ENCODE assay signal across 1 fruit fly cellular context in genomic region chr2L:10565674-10566073, dm6.
TF ChIP-seq lines count a peak whose summit lies in the region.

No protein-coding gene starts in this region.

TF ChIP-seq in whole organism, embryonic, 481 proteins besides CTCF, POLR2A, EP300 and RAD21 (continued from another document and continues in another):
- TF ChIP-seq pan (optimal IDR thresholded peaks at IDR 0.05; lab: Kevin White, UChicago) (no peak), pan (GFP tag; optimal IDR thresholded peaks at IDR 0.05 in 1 of 2, IDR thresholded peaks at IDR 0.05 in 1 of 2) (peak in 1 of 2 experiments; percentile 52), eve (GFP tag; optimal IDR thresholded peaks at IDR 0.05; lab: Kevin White, UChicago) (peak in 1 of 2 experiments; percentile 13), CG17385 (GFP tag; optimal IDR thresholded peaks at IDR 0.05; lab: Kevin White, UChicago) (peak; percentile 49), Max (GFP tag; optimal IDR thresholded peaks at IDR 0.05; lab: Kevin White, UChicago) (no peak), zfh1 (GFP tag; IDR thresholded peaks at IDR 0.05; lab: Robert Waterston, UW) (peak; percentile 36; the same call in 1 of the 3 replicates), CG10209 (GFP tag; optimal IDR thresholded peaks at IDR 0.05; lab: Kevin White, UChicago) (peak; percentile 42), CG8944 (GFP tag; optimal IDR thresholded peaks at IDR 0.05; lab: Kevin White, UChicago) (peak; percentile 17), vvl (GFP tag; IDR thresholded peaks at IDR 0.05; lab: Robert Waterston, UW) (peak; percentile 53; the same call in 1 of the 2 replicates), CG18764 (GFP tag; optimal IDR thresholded peaks at IDR 0.05; lab: Kevin White, UChicago) (no peak), trem (tag; optimal IDR thresholded peaks at IDR 0.05; lab: Kevin White, UChicago) (no peak), trh (GFP tag; optimal IDR thresholded peaks at IDR 0.05; lab: Kevin White, UChicago) (no peak), Lpt (GFP tag; optimal IDR thresholded peaks at IDR 0.05; lab: Kevin White, UChicago) (no peak), tio (GFP tag; optimal IDR thresholded peaks at IDR 0.05; lab: Kevin White, UChicago) (no peak), sens (GFP tag; lab: Kevin White, UChicago) (peak; percentile 86), CkIIα-i1 (GFP tag; IDR thresholded peaks at IDR 0.05; lab: Robert Waterston, UW) (no peak), CG11560 (tag; IDR thresholded peaks at IDR 0.05; lab: Robert Waterston, UW) (no peak), ap (GFP tag; IDR thresholded peaks at IDR 0.05; lab: Robert Waterston, UW) (no peak), Lhr (GFP tag; optimal IDR thresholded peaks at IDR 0.05; lab: Kevin White, UChicago) (no peak), CG1602 (GFP tag; optimal IDR thresholded peaks at IDR 0.05; lab: Kevin White, UChicago) (no peak), CG11247 (GFP tag; IDR thresholded peaks at IDR 0.05; lab: Robert Waterston, UW) (no peak), Hey (tag; optimal IDR thresholded peaks at IDR 0.05; lab: Kevin White, UChicago) (no peak), tx (GFP tag; optimal IDR thresholded peaks at IDR 0.05; lab: Kevin White, UChicago) (no peak), CG10979 (tag; optimal IDR thresholded peaks at IDR 0.05; lab: Kevin White, UChicago) (peak; percentile 23), CG12155 (GFP tag; optimal IDR thresholded peaks at IDR 0.05; lab: Kevin White, UChicago) (peak; percentile 4), CG34224 (GFP tag; IDR thresholded peaks at IDR 0.05; lab: Robert Waterston, UW; ENCODE audit: partially characterized antibody) (no peak), CG17829 (tag; optimal IDR thresholded peaks at IDR 0.05; lab: Kevin White, UChicago) (no peak), CG18476 (GFP tag; optimal IDR thresholded peaks at IDR 0.05; lab: Kevin White, UChicago) (peak; percentile 7), D (optimal IDR thresholded peaks at IDR 0.05; lab: Kevin White, UChicago) (no peak), D (GFP tag; optimal IDR thresholded peaks at IDR 0.05; lab: Kevin White, UChicago) (no peak), CG10274 (GFP tag; optimal IDR thresholded peaks at IDR 0.05; lab: Kevin White, UChicago) (peak; percentile 19), CG10431 (GFP tag; optimal IDR thresholded peaks at IDR 0.05; lab: Kevin White, UChicago) (no peak), CG4707 (GFP tag; optimal IDR thresholded peaks at IDR 0.05; lab: Kevin White, UChicago) (no peak), Dad (GFP tag; optimal IDR thresholded peaks at IDR 0.05; lab: Kevin White, UChicago) (no peak), CG14860 (GFP tag; IDR thresholded peaks at IDR 0.05; lab: Robert Waterston, UW; ENCODE audit: partially characterized antibody) (no peak), yki (optimal IDR thresholded peaks at IDR 0.05; lab: Kevin White, UChicago) (no peak), nerfin-1 (tag; optimal IDR thresholded peaks at IDR 0.05; lab: Kevin White, UChicago) (no peak), en (GFP tag; optimal IDR thresholded peaks at IDR 0.05; lab: Kevin White, UChicago) (no peak), kah (GFP tag; optimal IDR thresholded peaks at IDR 0.05; lab: Kevin White, UChicago) (no peak), CG14014 (GFP tag; IDR thresholded peaks at IDR 0.05; lab: Robert Waterston, UW) (peak; percentile 69), bbx (GFP tag; IDR thresholded peaks at IDR 0.05; lab: Robert Waterston, UW; ENCODE audit: partially characterized antibody) (no peak), Fer1 (GFP tag; optimal IDR thresholded peaks at IDR 0.05; lab: Kevin White, UChicago) (peak; percentile 84), CG4404 (GFP tag; IDR thresholded peaks at IDR 0.05; lab: Robert Waterston, UW) (peak; percentile 34; the same call in 1 of the 2 replicates), H15 (GFP tag; IDR thresholded peaks at IDR 0.05; lab: Robert Waterston, UW) (no peak), Xrp1 (GFP tag; IDR thresholded peaks at IDR 0.05; lab: Robert Waterston, UW) (peak; percentile 65), tna (GFP tag; IDR thresholded peaks at IDR 0.05; lab: Robert Waterston, UW; ENCODE audit: partially characterized antibody) (no peak), lov (optimal IDR thresholded peaks at IDR 0.05; lab: Kevin White, UChicago) (no peak), lov (GFP tag; IDR thresholded peaks at IDR 0.05; lab: Robert Waterston, UW) (peak; percentile 21; the same call in 1 of the 3 replicates), abd-A (tag; optimal IDR thresholded peaks at IDR 0.05; lab: Kevin White, UChicago) (no peak), CG6791 (GFP tag; IDR thresholded peaks at IDR 0.05; lab: Robert Waterston, UW; ENCODE audit: partially characterized antibody) (no peak), Kr (GFP tag; optimal IDR thresholded peaks at IDR 0.05; lab: Kevin White, UChicago) (no peak), Dref (GFP tag; IDR thresholded peaks at IDR 0.05; lab: Robert Waterston, UW) (no peak), sr (GFP tag; IDR thresholded peaks at IDR 0.05; lab: Robert Waterston, UW) (no peak), amos (GFP tag; IDR thresholded peaks at IDR 0.05; lab: Robert Waterston, UW; ENCODE audit: partially characterized antibody) (no peak), CG1233 (GFP tag; optimal IDR thresholded peaks at IDR 0.05; lab: Kevin White, UChicago) (peak; percentile 26), CG3407 (GFP tag; optimal IDR thresholded peaks at IDR 0.05; lab: Kevin White, UChicago) (no peak), HmgD (GFP tag; optimal IDR thresholded peaks at IDR 0.05; lab: Kevin White, UChicago) (no peak), CG4730 (GFP tag; IDR thresholded peaks at IDR 0.05; lab: Robert Waterston, UW) (peak; percentile 42; the same call in 1 of the 2 replicates), CG11695 (GFP tag; IDR thresholded peaks at IDR 0.05; lab: Robert Waterston, UW) (peak; percentile 42; the same call in 1 of the 3 replicates), sim (GFP tag; IDR thresholded peaks at IDR 0.05; lab: Robert Waterston, UW) (0 out of 2 replicates have a peak, but pooled peaks have one; percentile 26), peb (GFP tag; IDR thresholded peaks at IDR 0.05; lab: Robert Waterston, UW) (no peak), CG11093 (GFP tag; IDR thresholded peaks at IDR 0.05; lab: Robert Waterston, UW) (no peak), Hmr (GFP tag; optimal IDR thresholded peaks at IDR 0.05; lab: Kevin White, UChicago) (peak; percentile 81), dmrt99B (tag; optimal IDR thresholded peaks at IDR 0.05; lab: Kevin White, UChicago) (peak; percentile 62), CoRest (tag; optimal IDR thresholded peaks at IDR 0.05; lab: Kevin White, UChicago) (peak; percentile 39), CG5953 (GFP tag; IDR thresholded peaks at IDR 0.05; lab: Robert Waterston, UW) (no peak), CG34422 (GFP tag; IDR thresholded peaks at IDR 0.05; lab: Robert Waterston, UW) (0 out of 3 replicates have a peak, but pooled peaks have one; percentile 24), exex (tag; optimal IDR thresholded peaks at IDR 0.05; lab: Kevin White, UChicago) (no peak), gt (GFP tag; IDR thresholded peaks at IDR 0.05; lab: Robert Waterston, UW) (no peak), Hr3 (GFP tag; optimal IDR thresholded peaks at IDR 0.05; lab: Kevin White, UChicago) (no peak), unpg (GFP tag; optimal IDR thresholded peaks at IDR 0.05; lab: Kevin White, UChicago) (peak; percentile 50), CG7963 (GFP tag; IDR thresholded peaks at IDR 0.05; lab: Robert Waterston, UW; ENCODE audit: partially characterized antibody) (no peak), ssp (GFP tag; IDR thresholded peaks at IDR 0.05; lab: Robert Waterston, UW) (peak; percentile 31; the same call in 1 of the 2 replicates), crc (GFP tag; optimal IDR thresholded peaks at IDR 0.05; lab: Kevin White, UChicago) (peak; percentile 17), CG16815 (GFP tag; optimal IDR thresholded peaks at IDR 0.05; lab: Kevin White, UChicago) (peak; percentile 3), Hsf (GFP tag; optimal IDR thresholded peaks at IDR 0.05; lab: Kevin White, UChicago) (peak; percentile 13), CG10267 (tag; optimal IDR thresholded peaks at IDR 0.05; lab: Kevin White, UChicago) (peak; percentile 4), Atf3 (GFP tag; optimal IDR thresholded peaks at IDR 0.05; lab: Kevin White, UChicago) (no peak), repo (GFP tag; optimal IDR thresholded peaks at IDR 0.05; lab: Kevin White, UChicago) (no peak), CG12659 (GFP tag; optimal IDR thresholded peaks at IDR 0.05; lab: Kevin White, UChicago) (peak; percentile 35), NC2β (GFP tag; optimal IDR thresholded peaks at IDR 0.05; lab: Kevin White, UChicago) (no peak), CG11085 (GFP tag; IDR thresholded peaks at IDR 0.05; lab: Robert Waterston, UW) (peak; percentile 51; the same call in 1 of the 2 replicates), eyg (GFP tag; optimal IDR thresholded peaks at IDR 0.05; lab: Kevin White, UChicago) (peak; percentile 20), CG6683 (GFP tag; optimal IDR thresholded peaks at IDR 0.05; lab: Kevin White, UChicago) (peak; percentile 20), CG15073 (GFP tag; optimal IDR thresholded peaks at IDR 0.05; lab: Kevin White, UChicago) (no peak), CG30403 (GFP tag; optimal IDR thresholded peaks at IDR 0.05; lab: Kevin White, UChicago) (peak; percentile 34), CG4360 (GFP tag; IDR thresholded peaks at IDR 0.05; lab: Robert Waterston, UW) (no peak), ind (GFP tag; optimal IDR thresholded peaks at IDR 0.05; lab: Kevin White, UChicago) (peak; percentile 49), CG3281 (GFP tag; optimal IDR thresholded peaks at IDR 0.05; lab: Kevin White, UChicago) (peak; percentile 63), cas (GFP tag; IDR thresholded peaks at IDR 0.05; lab: Robert Waterston, UW) (no peak), CG31388 (GFP tag; optimal IDR thresholded peaks at IDR 0.05; lab: Kevin White, UChicago) (no peak), hbn (GFP tag; IDR thresholded peaks at IDR 0.05; lab: Robert Waterston, UW; ENCODE audit: partially characterized antibody) (no peak), ttk (GFP tag; IDR thresholded peaks at IDR 0.05; lab: Robert Waterston, UW) (no peak), HmgZ (tag; optimal IDR thresholded peaks at IDR 0.05; lab: Kevin White, UChicago) (peak; percentile 38), CG8478 (optimal IDR thresholded peaks at IDR 0.05; lab: Kevin White, UChicago) (no peak), CG9817 (tag; optimal IDR thresholded peaks at IDR 0.05; lab: Kevin White, UChicago) (peak; percentile 25), C15 (GFP tag; IDR thresholded peaks at IDR 0.05; lab: Robert Waterston, UW) (no peak), CG32767 (GFP tag; IDR thresholded peaks at IDR 0.05; lab: Robert Waterston, UW) (no peak), Hr51 (GFP tag; optimal IDR thresholded peaks at IDR 0.05; lab: Kevin White, UChicago) (peak; percentile 25 to 54), CG7745 (tag; optimal IDR thresholded peaks at IDR 0.05; lab: Kevin White, UChicago) (no peak), CG9437 (GFP tag; optimal IDR thresholded peaks at IDR 0.05; lab: Kevin White, UChicago) (no peak), disco-r (GFP tag; optimal IDR thresholded peaks at IDR 0.05; lab: Kevin White, UChicago) (no peak), CG12391 (tag; optimal IDR thresholded peaks at IDR 0.05; lab: Kevin White, UChicago) (peak; percentile 38), grn (GFP tag; optimal IDR thresholded peaks at IDR 0.05; lab: Kevin White, UChicago) (no peak), Adf1 (GFP tag; IDR thresholded peaks at IDR 0.05; lab: Robert Waterston, UW) (peak; percentile 50; the same call in 1 of the 2 replicates), CG16813 (GFP tag; IDR thresholded peaks at IDR 0.05; lab: Robert Waterston, UW; ENCODE audit: partially characterized antibody) (no peak), Chrac-16 (GFP tag; optimal IDR thresholded peaks at IDR 0.05; lab: Kevin White, UChicago) (peak; percentile 24), pita (GFP tag; optimal IDR thresholded peaks at IDR 0.05; lab: Kevin White, UChicago) (no peak), YL-1 (GFP tag; optimal IDR thresholded peaks at IDR 0.05; lab: Kevin White, UChicago) (no peak), sima (GFP tag; optimal IDR thresholded peaks at IDR 0.05; lab: Kevin White, UChicago) (no peak), CG18011 (GFP tag; optimal IDR thresholded peaks at IDR 0.05; lab: Kevin White, UChicago) (no peak), grau (tag; optimal IDR thresholded peaks at IDR 0.05; lab: Kevin White, UChicago) (peak; percentile 59), CG6654 (GFP tag; optimal IDR thresholded peaks at IDR 0.05; lab: Kevin White, UChicago) (no peak), gsb (GFP tag; IDR thresholded peaks at IDR 0.05; lab: Robert Waterston, UW) (no peak), CG17186 (GFP tag; optimal IDR thresholded peaks at IDR 0.05; lab: Kevin White, UChicago) (no peak), CG18599 (GFP tag; optimal IDR thresholded peaks at IDR 0.05; lab: Kevin White, UChicago) (peak; percentile 90), CG7839 (tag; optimal IDR thresholded peaks at IDR 0.05; lab: Kevin White, UChicago) (peak; percentile 57), lab (GFP tag; optimal IDR thresholded peaks at IDR 0.05; lab: Kevin White, UChicago) (peak; percentile 87), fd102C (GFP tag; optimal IDR thresholded peaks at IDR 0.05; lab: Kevin White, UChicago) (no peak), scrt (GFP tag; optimal IDR thresholded peaks at IDR 0.05; lab: Kevin White, UChicago) (peak; percentile 57), Nf-YC (tag; optimal IDR thresholded peaks at IDR 0.05; lab: Kevin White, UChicago) (no peak), CG3726 (GFP tag; IDR thresholded peaks at IDR 0.05; lab: Robert Waterston, UW) (no peak), klu (GFP tag; IDR thresholded peaks at IDR 0.05; lab: Robert Waterston, UW) (no peak), hkb (optimal IDR thresholded peaks at IDR 0.05; lab: Kevin White, UChicago) (no peak), hkb (GFP tag; IDR thresholded peaks at IDR 0.05; lab: Robert Waterston, UW) (peak; percentile 67; the same call in 1 of the 2 replicates), zen2 (GFP tag; IDR thresholded peaks at IDR 0.05; lab: Robert Waterston, UW; ENCODE audit: partially characterized antibody) (no peak), CG11398 (GFP tag; optimal IDR thresholded peaks at IDR 0.05; lab: Kevin White, UChicago) (no peak), hth (optimal IDR thresholded peaks at IDR 0.05; lab: Kevin White, UChicago) (no peak), sens-2 (GFP tag; IDR thresholded peaks at IDR 0.05; lab: Robert Waterston, UW) (no peak), CG30020 (tag; optimal IDR thresholded peaks at IDR 0.05; lab: Kevin White, UChicago) (no peak), CG15601 (tag; optimal IDR thresholded peaks at IDR 0.05; lab: Kevin White, UChicago) (no peak), Sox100B (GFP tag; optimal IDR thresholded peaks at IDR 0.05; lab: Kevin White, UChicago) (no peak), nerfin-2 (GFP tag; IDR thresholded peaks at IDR 0.05; lab: Robert Waterston, UW; ENCODE audit: partially characterized antibody) (no peak), CG9727 (GFP tag; optimal IDR thresholded peaks at IDR 0.05; lab: Kevin White, UChicago) (peak; percentile 47)
